Fruit fly (Drosophila melanogaster) whole organism, embryonic: ENCODE measurements around the gene Epp.
A peak's percentile ranks its signal among the peaks of the same experiment; 100 is the strongest.

ENCODE experiments used
- Ada2b ChIP-seq: fragments of 200-800 bp; sonication (Bioruptor generic); IDR thresholded peaks from 2 replicates; pipeline ENCODE4 v1.3.6; 2022; ENCODE audit warnings: missing biosample characterization, missing genetic modification characterization
- Aef1 ChIP-seq: fragments of 200-800 bp; sonication (Bioruptor generic); IDR thresholded peaks from 3 replicates; pipeline ENCODE4 v1.3.6; 2022; ENCODE audit warnings: missing biosample characterization, missing genetic modification characterization
- B-H2 ChIP-seq: fragments of 200-800 bp; sonication (Bioruptor generic); optimal IDR thresholded peaks from 2 replicates; lab custom pipeline; 2018; ENCODE audit warnings: missing biosample characterization, mild to moderate bottlenecking, missing genetic modification characterization
- CG10654 ChIP-seq: fragments of 200-800 bp; sonication (Bioruptor generic); optimal IDR thresholded peaks from 2 replicates; lab custom pipeline; 2016; ENCODE audit warnings: missing biosample characterization, missing genetic modification characterization
- CG10979 ChIP-seq: fragments of 200-800 bp; sonication (Bioruptor generic); optimal IDR thresholded peaks from 2 replicates; lab custom pipeline; 2018; ENCODE audit warnings: missing biosample characterization, mild to moderate bottlenecking, missing genetic modification characterization, moderate library complexity
- CG13424 ChIP-seq: fragments of 200-800 bp; sonication (Bioruptor generic); optimal IDR thresholded peaks from 2 replicates; lab custom pipeline; 2019; ENCODE audit warnings: missing biosample characterization, mild to moderate bottlenecking, missing genetic modification characterization, moderate library complexity
- CG17186 ChIP-seq: fragments of 200-800 bp; sonication (Bioruptor generic); optimal IDR thresholded peaks from 3 replicates; lab custom pipeline; 2017; ENCODE audit warnings: missing biosample characterization, missing genetic modification reagents, missing genetic modification characterization
- CG17359 ChIP-seq: fragments of 200-800 bp; sonication (Bioruptor generic); optimal IDR thresholded peaks from 3 replicates; lab custom pipeline; 2018; ENCODE audit warnings: missing biosample characterization, mild to moderate bottlenecking, missing genetic modification characterization, moderate library complexity
- CG18011 ChIP-seq: fragments of 200-800 bp; sonication (Bioruptor generic); optimal IDR thresholded peaks from 2 replicates; lab custom pipeline; 2017; ENCODE audit warnings: missing biosample characterization, missing genetic modification characterization, mild to moderate bottlenecking, moderate library complexity, missing genotype
- CG18599 ChIP-seq: fragments of 200-800 bp; sonication (Bioruptor generic); optimal IDR thresholded peaks from 3 replicates; lab custom pipeline; 2017; ENCODE audit warnings: missing biosample characterization, missing genetic modification characterization, mild to moderate bottlenecking, moderate library complexity, missing genetic modification reagents
- CG3995 ChIP-seq: fragments of 200-800 bp; sonication (Bioruptor generic); optimal IDR thresholded peaks from 3 replicates; lab custom pipeline; 2016; ENCODE audit warnings: missing biosample characterization, missing genetic modification characterization
- CG4328 ChIP-seq: fragments of 200-800 bp; sonication (Bioruptor generic); optimal IDR thresholded peaks from 3 replicates; lab custom pipeline; 2017; ENCODE audit warnings: missing biosample characterization, missing genetic modification reagents, missing genetic modification characterization
- CG43689 ChIP-seq: fragments of 200-800 bp; sonication (Bioruptor generic); IDR thresholded peaks from 2 replicates; pipeline ENCODE4 v1.3.6; 2022; ENCODE audit warnings: missing biosample characterization, missing genetic modification characterization
- CG6175 ChIP-seq: fragments of 200-800 bp; sonication (Bioruptor generic); IDR thresholded peaks from 3 replicates; pipeline ENCODE4 v1.3.6; 2022; ENCODE audit warnings: missing biosample characterization, missing genetic modification characterization
- CG7357 ChIP-seq: fragments of 200-800 bp; sonication (Bioruptor generic); IDR thresholded peaks from 3 replicates; pipeline ENCODE4 v1.3.6; 2022; ENCODE audit warnings: missing biosample characterization, missing genetic modification characterization
- CG7556 ChIP-seq: fragments of 200-800 bp; sonication (Bioruptor generic); optimal IDR thresholded peaks from 2 replicates; lab custom pipeline; 2017; ENCODE audit warnings: missing biosample characterization, mild to moderate bottlenecking, missing genetic modification characterization
- CG9437 ChIP-seq: fragments of 200-800 bp; sonication (Bioruptor generic); optimal IDR thresholded peaks from 2 replicates; lab custom pipeline; 2018; ENCODE audit warnings: missing biosample characterization, mild to moderate bottlenecking, missing genetic modification characterization
- CG9876 ChIP-seq: fragments of 200-800 bp; sonication (Bioruptor generic); optimal IDR thresholded peaks from 2 replicates; lab custom pipeline; 2016; ENCODE audit warnings: missing biosample characterization, missing genetic modification characterization
- CHES-1-like ChIP-seq: fragments of 200-800 bp; sonication (Bioruptor generic); optimal IDR thresholded peaks from 2 replicates; lab custom pipeline; 2016; ENCODE audit warnings: missing biosample characterization, missing genetic modification characterization
- Camta ChIP-seq: fragments of 200-800 bp; sonication (Bioruptor generic); optimal IDR thresholded peaks from 2 replicates; lab custom pipeline; 2016; ENCODE audit warnings: missing biosample characterization, missing genetic modification characterization
- CkIIα-i1 ChIP-seq: fragments of 200-800 bp; sonication (Bioruptor generic); IDR thresholded peaks from 2 replicates; pipeline ENCODE4 v1.3.6; 2022; ENCODE audit warnings: missing biosample characterization, missing genetic modification characterization
- CoRest ChIP-seq: fragments of 200-800 bp; sonication (Bioruptor generic); optimal IDR thresholded peaks from 3 replicates; lab custom pipeline; 2018; ENCODE audit warnings: missing biosample characterization, mild to moderate bottlenecking, missing genetic modification characterization, moderate library complexity
- H15 ChIP-seq: fragments of 200-800 bp; sonication (Bioruptor generic); IDR thresholded peaks from 3 replicates; pipeline ENCODE4 v1.3.6; 2022; ENCODE audit warnings: missing biosample characterization, missing genetic modification characterization
- Max ChIP-seq: fragments of 200-800 bp; sonication (Bioruptor generic); optimal IDR thresholded peaks from 2 replicates; lab custom pipeline; 2016; ENCODE audit warnings: missing biosample characterization, mild to moderate bottlenecking, missing genetic modification characterization
- NFAT ChIP-seq: fragments of 200-800 bp; sonication (Bioruptor generic); IDR thresholded peaks from 2 replicates; pipeline ENCODE4 v1.3.6; 2022; ENCODE audit warnings: missing biosample characterization, missing genetic modification characterization
- NfI ChIP-seq: fragments of 200-800 bp; sonication (Bioruptor generic); optimal IDR thresholded peaks from 3 replicates; lab custom pipeline; 2018; ENCODE audit warnings: missing biosample characterization, mild to moderate bottlenecking, missing genetic modification characterization, moderate library complexity
- Rx ChIP-seq: fragments of 200-800 bp; sonication (Bioruptor generic); IDR thresholded peaks from 2 replicates; pipeline ENCODE4 v1.3.6; 2022; ENCODE audit warnings: missing biosample characterization, missing genetic modification characterization
- ara ChIP-seq: fragments of 200-800 bp; sonication (Bioruptor generic); IDR thresholded peaks from 2 replicates; pipeline ENCODE4 v1.3.6; 2022; ENCODE audit warnings: missing biosample characterization, missing genetic modification characterization
- cato ChIP-seq: fragments of 200-800 bp; sonication (Bioruptor generic); optimal IDR thresholded peaks from 2 replicates; lab custom pipeline; 2016; ENCODE audit warnings: missing biosample characterization, missing genetic modification characterization, borderline replicate concordance
- chn ChIP-seq: fragments of 200-800 bp; sonication (Bioruptor generic); optimal IDR thresholded peaks from 2 replicates; lab custom pipeline; 2016; ENCODE audit warnings: missing biosample characterization, missing genetic modification characterization
- dati ChIP-seq: fragments of 200-800 bp; sonication (Bioruptor generic); IDR thresholded peaks from 2 replicates; pipeline ENCODE4 v1.3.6; 2022; ENCODE audit warnings: missing biosample characterization, missing genetic modification characterization
- dysf ChIP-seq: fragments of 200-800 bp; sonication (Bioruptor generic); IDR thresholded peaks from 3 replicates; pipeline ENCODE4 v1.3.6; 2022; ENCODE audit warnings: missing biosample characterization, missing genetic modification characterization
- fd64A ChIP-seq: fragments of 200-800 bp; sonication (Bioruptor generic); optimal IDR thresholded peaks from 3 replicates; lab custom pipeline; 2018; ENCODE audit warnings: missing biosample characterization, mild to moderate bottlenecking, missing genetic modification characterization
- gcm ChIP-seq: fragments of 200-800 bp; sonication (Bioruptor generic); optimal IDR thresholded peaks from 2 replicates; lab custom pipeline; 2019; ENCODE audit warnings: missing biosample characterization, mild to moderate bottlenecking, missing genetic modification characterization, moderate library complexity
- hkb ChIP-seq, 2 experiments: fragments of 200-800 bp in 1 of 2; fragments of >200 bp in 1 of 2; sonication (Bioruptor generic) in 1 of 2; IDR thresholded peaks in 1 of 2; optimal IDR thresholded peaks in 1 of 2; 2 replicates each; pipeline versions ENCODE4 v1.3.6 to Lab custom; 2017 to 2022; ENCODE audit warnings: missing biosample characterization in 1 of 2, missing genetic modification characterization in 1 of 2
- jing ChIP-seq: fragments of 200-800 bp; sonication (Bioruptor generic); optimal IDR thresholded peaks from 2 replicates; lab custom pipeline; 2018; ENCODE audit warnings: missing biosample characterization, mild to moderate bottlenecking, missing genetic modification characterization
- lmd ChIP-seq: fragments of 200-800 bp; sonication (Bioruptor generic); IDR thresholded peaks from 2 replicates; pipeline ENCODE4 v1.3.6; 2022; ENCODE audit warnings: missing biosample characterization, missing genetic modification characterization
- mirr ChIP-seq: fragments of 200-800 bp; sonication (Bioruptor generic); optimal IDR thresholded peaks from 3 replicates; lab custom pipeline; 2018; ENCODE audit warnings: missing biosample characterization, mild to moderate bottlenecking, missing genetic modification characterization
- otp ChIP-seq: fragments of 200-800 bp; sonication (Bioruptor generic); IDR thresholded peaks from 3 replicates; pipeline ENCODE4, ENCODE4 v1.3.6; 2022; ENCODE audit warnings: missing biosample characterization, missing genetic modification characterization
- phol ChIP-seq: fragments of 200-800 bp; sonication (Bioruptor generic); optimal IDR thresholded peaks from 3 replicates; lab custom pipeline; 2018; ENCODE audit warnings: missing biosample characterization, mild to moderate bottlenecking, missing genetic modification characterization, moderate library complexity
- pum ChIP-seq: fragments of 200-800 bp; sonication (Bioruptor generic); optimal IDR thresholded peaks from 2 replicates; lab custom pipeline; 2016; ENCODE audit warnings: missing biosample characterization, missing genetic modification characterization
- scrt ChIP-seq: fragments of 200-800 bp; sonication (Bioruptor generic); optimal IDR thresholded peaks from 2 replicates; lab custom pipeline; 2018; ENCODE audit warnings: missing biosample characterization, mild to moderate bottlenecking, missing genetic modification characterization, moderate library complexity
- sens ChIP-seq: fragments of 200-800 bp; sonication (Bioruptor generic); peaks from one replicate; lab custom pipeline; 2016; ENCODE audit warnings: missing biosample characterization, missing genetic modification characterization
- shn ChIP-seq: fragments of 200-800 bp; sonication (Bioruptor generic); optimal IDR thresholded peaks from 3 replicates; lab custom pipeline; 2016; ENCODE audit warnings: missing biosample characterization, missing genetic modification characterization
- sim ChIP-seq: fragments of 200-800 bp; sonication (Bioruptor generic); IDR thresholded peaks from 2 replicates; pipeline ENCODE4 v1.3.6; 2022; ENCODE audit warnings: missing biosample characterization, missing genetic modification characterization
- sqz ChIP-seq: fragments of 200-800 bp; sonication (Bioruptor generic); optimal IDR thresholded peaks from 3 replicates; lab custom pipeline; 2018; ENCODE audit warnings: missing biosample characterization, mild to moderate bottlenecking, missing genetic modification characterization
- trh ChIP-seq: fragments of 200-800 bp; sonication (Bioruptor generic); optimal IDR thresholded peaks from 2 replicates; lab custom pipeline; 2016; ENCODE audit warnings: missing biosample characterization, missing genetic modification characterization
- vvl ChIP-seq: fragments of 200-800 bp; sonication (Bioruptor generic); IDR thresholded peaks from 2 replicates; pipeline ENCODE4 v1.3.6; 2022; ENCODE audit warnings: missing biosample characterization, missing genetic modification characterization
- zfh2 ChIP-seq: fragments of 200-800 bp; sonication (Bioruptor generic); optimal IDR thresholded peaks from 2 replicates; lab custom pipeline; 2016; ENCODE audit warnings: missing biosample characterization, missing genetic modification characterization

The Epp gene

DNA sequence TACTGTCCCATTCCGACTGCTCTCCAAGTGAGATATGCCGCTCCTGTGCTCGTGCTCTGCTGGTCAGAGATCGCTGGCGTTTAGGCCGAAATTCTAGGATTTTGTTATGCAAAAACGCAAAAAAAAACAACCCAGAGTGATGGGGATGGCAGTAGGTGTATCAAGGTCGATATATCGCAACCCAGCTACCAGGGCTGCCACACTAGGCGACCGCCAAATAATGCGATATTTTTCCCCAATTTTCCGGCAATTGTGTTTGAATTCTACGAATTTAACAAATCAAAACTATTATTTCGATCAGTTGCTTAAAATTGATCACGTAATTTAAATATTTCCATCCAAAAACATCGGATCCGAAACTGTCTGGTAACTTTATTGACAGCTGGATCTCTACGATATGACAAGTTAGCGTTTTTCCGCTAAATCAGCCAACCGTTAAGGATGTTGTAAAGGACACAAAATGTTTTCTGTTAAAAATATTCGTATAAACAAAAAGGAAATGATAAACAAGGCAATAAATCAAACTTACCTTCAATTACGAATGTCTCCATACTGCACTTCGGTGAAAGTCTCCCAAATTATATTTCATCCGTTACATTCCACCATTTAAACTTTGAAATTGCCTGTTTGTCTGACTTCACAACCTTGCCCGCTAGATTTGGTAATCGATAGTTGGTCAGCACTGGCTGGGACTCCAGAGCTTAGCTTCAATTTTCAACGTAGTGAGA lies 45.0 kb upstream of the Epp start, which contains the start of gene spas (continued):
- TF ChIP-seq CG18599 (peak; percentile 44), CG7357 (GFP tag; lab: Robert Waterston, UW) (peak; percentile 66; the same call in 2 of the 3 replicates), phol (peak; percentile 81), sim (GFP tag; lab: Robert Waterston, UW) (peak; percentile 66), pum (GFP tag; lab: Kevin White, UChicago) (peak; percentile 80), ara (peak; percentile 62), trh (GFP tag; lab: Kevin White, UChicago) (no peak), CG17359 (tag; lab: Kevin White, UChicago) (peak; percentile 49), CG10654 (GFP tag; lab: Kevin White, UChicago) (peak; percentile 62), CkIIα-i1 (GFP tag; lab: Robert Waterston, UW) (no peak), dysf (GFP tag; lab: Robert Waterston, UW) (peak; percentile 74), H15 (GFP tag; lab: Robert Waterston, UW) (peak; percentile 68; the same call in 2 of the 3 replicates), Ada2b (GFP tag; lab: Robert Waterston, UW) (peak; percentile 41; the same call in 1 of the 2 replicates), CHES-1-like (GFP tag; lab: Kevin White, UChicago) (peak; percentile 77), CoRest (tag; lab: Kevin White, UChicago) (peak; percentile 81), CG9876 (GFP tag; lab: Kevin White, UChicago) (peak; percentile 31), CG9437 (GFP tag; lab: Kevin White, UChicago) (peak; percentile 67), chn (GFP tag; lab: Kevin White, UChicago) (peak; percentile 80), CG17186 (GFP tag; lab: Kevin White, UChicago) (peak; percentile 59), sqz (GFP tag; lab: Kevin White, UChicago) (no peak), CG43689 (no peak), vvl (GFP tag; lab: Robert Waterston, UW) (peak; percentile 81), zfh2 (GFP tag; lab: Kevin White, UChicago) (peak; percentile 82), fd64A (GFP tag; lab: Kevin White, UChicago) (no peak), Aef1 (peak; percentile 70), B-H2 (GFP tag; lab: Kevin White, UChicago) (peak; percentile 29), CG10979 (tag; lab: Kevin White, UChicago) (peak; percentile 46), CG18011 (GFP tag; lab: Kevin White, UChicago) (peak; percentile 25), cato (GFP tag; lab: Kevin White, UChicago) (no peak), gcm (peak; percentile 29), CG3995 (GFP tag; lab: Kevin White, UChicago) (peak; percentile 31), CG4328 (GFP tag; lab: Kevin White, UChicago) (peak; percentile 20), otp (0 out of 3 replicates have a peak, but pooled peaks have one; percentile 23), jing (GFP tag; lab: Kevin White, UChicago) (no peak), CG7556 (GFP tag; lab: Kevin White, UChicago) (peak; percentile 49), CG13424 (tag; lab: Kevin White, UChicago) (peak; percentile 68), scrt (GFP tag; lab: Kevin White, UChicago) (no peak), hkb (optimal IDR thresholded peaks at IDR 0.05; lab: Kevin White, UChicago) (peak; percentile 41), hkb (GFP tag; IDR thresholded peaks at IDR 0.05; lab: Robert Waterston, UW) (peak; percentile 55), mirr (peak; percentile 3), dati (GFP tag; lab: Robert Waterston, UW) (peak; percentile 23; the same call in 1 of the 2 replicates), Camta (GFP tag; lab: Kevin White, UChicago) (peak; percentile 16), NFAT (GFP tag; lab: Robert Waterston, UW) (peak; percentile 80), CG6175 (GFP tag; lab: Robert Waterston, UW) (peak; percentile 23; the same call in 1 of the 3 replicates), lmd (GFP tag; lab: Robert Waterston, UW) (peak; percentile 74), Max (GFP tag; lab: Kevin White, UChicago) (peak; percentile 24), sens (GFP tag; lab: Kevin White, UChicago) (peak; percentile 96), Rx (GFP tag; lab: Robert Waterston, UW) (0 out of 2 replicates have a peak, but pooled peaks have one; percentile 32), NfI (peak; percentile 69), shn (GFP tag; lab: Kevin White, UChicago) (peak; percentile 77)
